Fruit fly (Drosophila melanogaster) S2 (cell line): ENCODE measurements around the gene CG31342.

Source experiments
- CG8478 ChIP-seq: fragments of >200 bp; optimal IDR thresholded peaks from 2 replicates; lab custom pipeline; 2018
- CTCF ChIP-seq, 2 experiments: fragments of >200 bp; optimal IDR thresholded peaks; 2 replicates each; lab custom pipeline; 2018

CG31342 gene

DNA sequence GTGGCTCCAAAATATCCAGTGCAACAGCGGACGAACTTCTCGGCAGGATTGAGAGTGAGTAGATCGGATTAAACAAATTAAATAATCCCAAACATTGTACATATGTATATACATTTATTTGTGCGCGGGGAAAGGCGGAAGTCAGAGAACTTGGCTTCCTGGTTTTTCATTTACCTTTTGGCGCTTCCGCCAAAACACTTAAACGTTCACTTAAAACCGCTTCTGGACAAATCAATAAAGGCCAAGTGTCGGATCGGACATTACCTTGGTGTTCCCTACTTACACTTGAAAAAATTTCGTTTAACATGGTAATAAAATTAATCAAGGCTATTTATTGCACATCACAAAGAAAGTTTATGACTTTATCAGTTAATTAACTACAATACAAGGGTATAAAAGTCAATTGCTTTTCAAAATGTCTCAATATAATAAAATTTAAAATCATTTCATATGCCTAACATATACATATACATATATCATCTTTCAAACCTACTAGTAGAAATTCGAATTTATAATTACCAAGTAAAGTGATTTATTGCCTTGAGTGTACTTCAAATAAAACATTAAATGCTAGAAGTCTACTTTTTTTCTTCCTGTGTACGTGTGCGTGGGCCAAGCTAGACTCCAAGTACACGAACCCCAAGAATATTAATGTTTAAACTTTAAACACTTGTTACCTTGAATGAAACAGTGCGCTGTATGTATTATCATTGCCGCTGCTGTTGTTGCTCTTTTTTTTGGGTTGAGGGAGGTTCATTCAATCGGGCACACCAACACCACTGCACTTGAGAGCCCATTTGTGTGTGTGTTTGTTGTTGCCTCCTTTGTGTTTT is 4.3 kb upstream of the CG31342 start:
- no peak for TF ChIP-seq CG8478 (lab: Kevin White, UChicago)
- TF ChIP-seq CTCF (optimal IDR thresholded peaks at IDR 0.05; lab: Kevin White, UChicago), result no peak

DNA sequence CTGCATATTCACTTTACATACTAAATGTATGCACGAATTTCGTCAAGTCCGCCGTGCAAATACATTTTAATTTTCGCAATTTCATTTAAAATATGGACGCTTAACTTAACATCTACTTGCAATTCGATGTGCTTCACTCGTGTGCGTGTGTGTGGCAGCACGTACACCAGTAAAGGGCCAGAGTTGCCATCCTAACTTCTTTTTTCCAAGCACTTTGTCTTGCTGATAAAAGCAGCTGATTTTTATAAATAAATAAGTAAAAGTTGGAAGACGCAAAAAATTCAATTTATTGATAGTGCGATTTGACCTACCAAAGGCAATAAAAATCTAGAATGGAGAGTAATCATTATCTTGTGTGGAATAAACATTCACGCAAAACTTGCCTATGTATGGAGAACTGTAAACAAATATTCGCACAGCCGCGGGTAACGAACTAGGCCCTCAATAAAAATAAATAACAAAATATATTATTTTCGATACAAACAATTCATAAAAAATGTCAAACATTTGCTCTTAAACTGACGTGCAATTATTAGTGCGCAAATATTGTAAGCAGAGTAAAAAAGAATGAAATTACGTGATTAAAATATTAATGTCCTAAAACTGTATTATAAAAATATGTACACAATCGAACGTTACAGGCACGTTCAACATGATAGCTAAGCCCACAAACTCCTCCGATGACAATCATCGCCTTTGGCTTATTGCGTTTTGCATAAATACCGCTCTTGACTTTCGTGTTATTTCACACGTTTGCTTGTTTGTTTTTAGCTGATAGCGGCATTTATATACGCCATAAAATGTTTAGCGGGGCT is 3.5 kb upstream of the CG31342 start:
- TF ChIP-seq CG8478 (lab: Kevin White, UChicago) (no peak), CTCF (optimal IDR thresholded peaks at IDR 0.05; lab: Kevin White, UChicago) (no peak)

DNA sequence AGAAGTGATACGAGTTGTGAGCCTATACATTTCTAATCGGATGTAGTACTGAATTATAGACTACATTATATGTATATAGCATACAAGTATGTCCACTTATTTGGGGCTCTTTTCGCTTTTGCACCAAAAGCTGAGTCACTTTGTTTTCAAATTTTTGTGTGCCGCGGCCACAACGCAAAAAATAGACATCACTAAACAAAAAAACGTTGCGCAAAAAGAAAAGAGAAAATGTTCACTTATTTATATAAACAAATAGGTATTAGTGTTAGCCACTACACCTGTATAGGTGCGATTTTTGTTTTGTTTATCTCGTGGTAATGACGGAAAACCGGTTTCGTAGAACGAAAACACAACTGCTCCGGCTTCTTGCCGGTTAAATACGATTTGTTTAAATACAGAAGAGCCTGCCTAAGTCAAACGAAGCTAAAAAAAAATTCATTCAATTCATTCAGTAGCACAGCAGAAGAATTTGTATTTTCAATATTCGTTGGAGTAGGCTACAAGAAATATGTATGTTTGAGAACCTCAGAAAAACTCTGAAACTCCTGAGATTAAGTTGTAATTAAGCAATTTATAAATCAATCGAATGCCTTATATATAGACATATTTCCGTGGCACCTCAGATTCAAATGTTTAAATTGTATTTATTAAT is 2.7 kb upstream of the CG31342 start:
- TF ChIP-seq CG8478 (lab: Kevin White, UChicago), result no peak
- no peak for TF ChIP-seq CTCF (optimal IDR thresholded peaks at IDR 0.05; lab: Kevin White, UChicago)

DNA sequence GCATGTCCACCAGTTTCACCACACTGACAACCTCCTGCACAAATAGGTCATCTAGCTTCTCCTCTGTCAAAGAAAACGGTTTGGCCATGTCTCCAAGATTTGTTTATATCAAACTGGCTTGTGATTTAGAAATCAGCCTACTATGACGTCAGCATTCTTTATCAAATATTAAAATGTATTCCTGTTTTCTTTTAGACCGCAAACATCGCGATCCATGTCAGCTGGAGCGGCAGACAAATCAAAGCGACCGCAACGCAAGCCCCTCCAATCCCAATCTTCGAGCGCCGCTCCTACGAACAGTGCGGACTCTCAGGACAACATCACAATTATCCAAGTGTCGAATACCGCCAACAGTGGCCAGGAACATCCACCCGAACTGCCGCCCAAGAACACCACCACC is 2.6 kb downstream of the CG31342 start, which contains the start of gene CG14383:
Gene CG14383, minus strand, starts transcription at position 101 of the 400 bp plus-strand sequence.
- TF ChIP-seq CG8478 (lab: Kevin White, UChicago), result no peak

DNA sequence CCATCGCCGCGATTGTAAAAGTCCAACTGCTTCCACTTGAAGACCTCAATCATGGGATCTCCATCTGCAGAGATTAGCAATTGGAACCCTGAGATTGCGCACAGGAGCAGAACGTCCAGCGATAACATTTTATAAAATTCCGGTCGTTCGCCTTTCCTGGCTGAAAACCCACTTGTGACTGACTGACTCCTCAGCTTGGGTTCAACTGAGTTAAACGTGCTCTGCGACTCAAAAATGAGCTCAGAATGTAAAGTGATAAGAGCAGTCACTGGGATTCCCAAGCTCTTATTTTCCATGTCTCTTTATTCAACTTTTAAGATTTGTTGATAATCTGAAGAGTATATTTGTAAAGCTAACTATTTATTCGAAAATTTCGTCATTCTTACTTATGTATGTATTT is 7.2 kb downstream of the CG31342 start, which contains the start of gene yellow-f:
Gene yellow-f, minus strand, starts transcription at position 184 of the 400 bp plus-strand sequence.
- TF ChIP-seq CTCF (optimal IDR thresholded peaks at IDR 0.05; lab: Kevin White, UChicago) (no peak), CG8478 (lab: Kevin White, UChicago) (no peak)

DNA sequence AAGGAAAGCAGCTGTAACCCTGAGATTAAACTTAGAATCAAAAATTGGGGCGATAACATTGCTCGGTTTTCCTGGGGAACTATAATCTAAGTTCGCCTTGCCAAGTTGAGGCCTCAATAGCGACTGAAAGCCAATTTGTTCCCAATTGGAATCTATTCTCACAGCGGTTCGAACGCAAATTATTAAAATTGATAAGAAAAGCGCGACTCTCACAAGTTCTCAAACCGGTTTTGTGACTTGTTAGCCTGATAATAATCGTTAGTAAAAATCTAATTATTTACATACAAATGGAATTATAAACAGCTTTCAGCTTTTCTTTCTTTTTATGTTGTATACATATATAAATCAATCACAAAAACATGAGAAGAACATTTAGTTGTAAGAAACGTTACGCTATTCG is 9.2 kb downstream of the CG31342 start, which contains the start of gene yellow-f2:
Gene yellow-f2, minus strand, starts transcription at position 101 of the 400 bp plus-strand sequence.
- no peak for TF ChIP-seq CG8478 (lab: Kevin White, UChicago)
- TF ChIP-seq CTCF (optimal IDR thresholded peaks at IDR 0.05; lab: Kevin White, UChicago), result no peak

DNA sequence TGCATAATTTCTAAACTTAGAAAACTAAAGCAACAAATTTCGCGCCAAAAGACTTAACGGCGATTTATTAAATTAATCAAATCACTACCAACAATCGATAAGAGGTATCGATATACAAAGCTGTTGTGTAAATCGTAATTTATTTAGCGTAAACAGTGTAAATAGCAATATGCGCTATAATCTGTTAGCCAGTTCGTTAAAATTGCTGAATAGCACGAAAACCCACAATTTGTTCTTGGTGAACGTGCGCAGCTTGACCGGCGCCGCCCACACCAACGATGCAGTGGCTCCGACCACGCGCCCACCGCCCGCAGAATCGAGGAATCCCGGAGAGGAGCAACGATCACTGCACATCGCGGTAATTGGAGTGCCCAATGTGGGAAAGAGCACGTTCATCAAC is 9.7 kb downstream of the CG31342 start, which contains the start of gene CG7488:
Gene CG7488, plus strand, starts transcription at position 99 of the 400 bp plus-strand sequence.
- no peak for TF ChIP-seq CG8478 (lab: Kevin White, UChicago)
- no peak for TF ChIP-seq CTCF (optimal IDR thresholded peaks at IDR 0.05; lab: Kevin White, UChicago)

DNA sequence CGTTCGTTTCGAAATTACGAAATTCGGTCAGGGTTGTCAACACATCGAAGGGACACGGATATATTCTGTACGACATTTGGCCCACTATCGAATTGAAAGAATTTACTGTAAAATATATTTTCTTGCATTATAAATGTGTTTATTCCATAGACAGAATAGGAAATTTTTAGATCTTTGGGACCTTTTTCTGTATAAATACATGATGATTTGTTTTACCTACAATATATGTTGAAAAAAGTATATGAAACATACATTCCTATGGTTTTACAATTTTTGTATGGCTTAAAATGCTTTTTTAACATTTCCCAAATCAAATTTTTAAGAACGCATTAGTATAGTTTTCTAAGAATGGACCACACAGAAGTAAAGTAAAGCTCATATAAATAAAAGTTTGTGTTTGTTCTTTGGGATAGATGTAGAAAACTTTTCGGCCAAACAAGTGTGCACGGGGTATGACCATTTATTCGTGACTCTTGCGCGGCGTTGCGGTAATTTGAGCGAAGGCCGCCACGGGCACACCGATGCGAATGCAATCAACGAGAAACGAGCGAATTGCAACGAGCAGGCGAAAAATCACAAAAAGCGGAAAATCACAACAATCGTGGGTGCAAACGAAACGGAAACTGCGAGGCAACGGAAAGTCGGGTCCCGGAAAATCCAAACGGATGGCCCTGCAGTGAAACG is 11.9 kb downstream of the CG31342 start, which contains the start of the genes CG17327, CG44194 and CG7518:
Gene CG17327, minus strand, starts transcription at position 177 of the 684 bp plus-strand sequence.
Gene CG44194, minus strand, starts transcription at position 177 of the 684 bp plus-strand sequence.
Gene CG7518, plus strand, starts transcription at position 540 of the 684 bp plus-strand sequence.
- TF ChIP-seq CTCF (optimal IDR thresholded peaks at IDR 0.05; lab: Kevin White, UChicago) (no peak), CG8478 (lab: Kevin White, UChicago) (no peak)

DNA sequence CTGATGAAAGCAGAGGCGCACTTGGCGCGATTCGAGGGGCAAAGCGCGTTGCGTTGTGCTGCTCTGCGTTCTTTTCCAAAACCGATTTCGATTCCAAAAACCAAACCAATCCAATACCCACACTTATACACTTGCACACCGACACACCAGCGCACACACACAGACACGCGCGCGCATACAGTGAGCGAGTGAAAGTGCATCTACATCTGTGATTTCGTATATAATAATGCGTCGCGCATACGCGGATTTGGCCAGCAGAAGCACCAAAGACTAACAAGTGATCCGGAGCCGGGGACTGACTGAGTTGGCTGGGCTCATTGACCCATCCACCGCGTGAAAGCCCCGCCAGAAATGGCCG is 12.4 kb downstream of the CG31342 start:
- no peak for TF ChIP-seq CG8478 (lab: Kevin White, UChicago)
- no peak for TF ChIP-seq CTCF (optimal IDR thresholded peaks at IDR 0.05; lab: Kevin White, UChicago)

DNA sequence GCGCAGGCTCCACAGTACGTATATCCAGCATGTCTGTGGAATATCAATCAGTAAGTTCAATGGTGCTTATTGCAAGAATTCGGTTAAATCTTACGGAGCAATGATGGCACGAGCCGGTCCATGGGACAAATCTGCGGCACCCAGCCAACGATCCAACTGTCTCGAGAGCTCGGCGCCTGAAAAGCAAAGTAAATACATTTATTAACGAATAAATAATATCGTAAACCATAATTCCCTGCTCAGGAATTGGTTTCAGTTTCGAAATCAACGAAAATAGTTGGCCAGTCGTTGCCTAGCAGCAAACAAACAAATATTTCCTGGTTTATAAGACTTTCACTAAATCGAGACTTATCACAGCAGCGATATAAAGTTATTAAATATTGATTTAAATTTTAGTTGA is 23.8 kb downstream of the CG31342 start, which contains the start of gene CG11656:
Gene CG11656, plus strand, starts transcription at position 301 of the 400 bp plus-strand sequence.
- TF ChIP-seq CTCF (optimal IDR thresholded peaks at IDR 0.05; lab: Kevin White, UChicago) (no peak), CG8478 (lab: Kevin White, UChicago) (no peak)

DNA sequence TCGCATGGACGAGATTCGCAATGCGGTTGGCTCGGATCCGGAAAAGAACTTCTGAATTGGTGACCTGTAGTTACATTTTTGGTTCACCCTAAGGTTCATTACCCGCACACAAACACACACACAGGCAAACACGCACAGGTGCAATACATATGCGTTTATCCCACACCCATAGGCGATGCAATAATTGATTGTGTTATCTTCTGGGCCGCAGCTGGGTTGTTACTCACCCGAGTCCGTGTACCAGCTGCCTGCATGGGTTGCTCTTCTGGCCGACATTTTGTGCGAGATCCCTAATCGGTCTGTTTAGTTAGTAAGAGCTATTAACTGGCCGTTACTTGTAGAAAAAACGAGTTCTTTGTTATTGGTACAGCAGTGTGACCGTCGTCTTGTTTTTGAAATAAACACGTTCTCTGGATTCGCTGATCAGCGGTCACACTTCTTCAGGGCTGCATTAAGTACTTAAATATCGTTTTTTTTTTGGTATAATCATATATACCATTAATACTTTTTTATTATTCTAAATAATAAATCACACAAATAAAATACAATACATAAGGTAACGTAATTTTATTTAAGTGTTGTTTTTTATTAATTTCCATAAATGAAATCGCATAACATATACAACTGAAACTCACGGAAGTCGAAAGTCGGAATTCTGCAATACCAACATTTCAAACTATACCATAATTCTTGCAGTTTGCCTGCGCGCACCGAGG is 25.2 kb downstream of the CG31342 start, which contains the start of gene CG8031:
Gene CG8031, minus strand, starts transcription at position 406 of the 716 bp plus-strand sequence.
- no peak for TF ChIP-seq CTCF (optimal IDR thresholded peaks at IDR 0.05; lab: Kevin White, UChicago)
- no peak for TF ChIP-seq CG8478 (lab: Kevin White, UChicago)

DNA sequence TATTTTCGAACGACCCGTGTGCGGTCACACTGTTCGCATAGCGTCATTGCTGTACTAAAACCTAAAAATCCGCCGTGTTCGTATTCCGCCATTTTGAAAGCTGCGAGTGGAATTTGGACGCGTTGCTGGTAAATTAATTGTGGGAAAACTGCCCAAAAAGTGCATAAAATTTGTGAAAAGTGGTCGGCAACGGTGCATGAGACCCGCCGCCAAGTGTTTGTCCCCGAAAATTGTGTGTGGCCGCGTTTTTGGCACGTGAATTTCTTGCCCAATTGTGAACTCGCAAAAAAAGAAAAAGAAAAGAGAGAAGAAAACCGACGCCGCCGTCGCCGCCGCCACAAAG is 25.8 kb downstream of the CG31342 start, which contains the start of gene CtBP:
Gene CtBP, plus strand, starts transcription at position 29 of the 343 bp plus-strand sequence.
- TF ChIP-seq CTCF (optimal IDR thresholded peaks at IDR 0.05; lab: Kevin White, UChicago) (no peak), CG8478 (lab: Kevin White, UChicago) (no peak)

DNA sequence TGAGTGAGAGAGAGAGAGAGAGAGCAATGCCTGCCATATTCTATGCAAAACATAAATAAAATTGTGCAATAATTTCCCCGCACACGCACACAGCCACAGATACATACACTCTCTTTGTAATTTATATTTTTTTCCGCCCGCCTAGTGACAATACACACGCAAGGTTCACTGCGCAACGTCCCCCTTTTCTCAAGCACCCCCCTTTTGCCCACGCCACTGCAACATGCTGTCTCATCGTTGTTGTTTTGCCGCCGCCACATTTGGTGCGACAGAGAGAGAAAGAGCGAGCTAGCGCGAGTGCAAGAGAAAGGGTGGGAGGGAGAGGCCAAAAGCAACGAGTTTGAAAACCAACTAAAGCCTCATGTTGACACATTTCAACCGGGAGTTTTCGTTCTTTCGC is 26.5 kb downstream of the CG31342 start:
- no peak for TF ChIP-seq CTCF (optimal IDR thresholded peaks at IDR 0.05; lab: Kevin White, UChicago)
- TF ChIP-seq CG8478 (lab: Kevin White, UChicago), result no peak
